Worm (Caenorhabditis elegans): ENCODE measurements around the gene T05C12.4.

ce11 chrII:8193126-8193525 is 12.9 kb upstream of the T05C12.4 start, which contains the start of gene T05C12.9:
- TF ChIP-seq nhr-11 (tag; optimal IDR thresholded peaks at IDR 0.05) (no peak), ama-1 (optimal IDR thresholded peaks at IDR 0.05) (no peak), nfya-1 (tag; optimal IDR thresholded peaks at IDR 0.05) (no peak), fkh-10 (GFP tag; optimal IDR thresholded peaks at IDR 0.05) (no peak), Y22D7AL.16 (tag; optimal IDR thresholded peaks at IDR 0.05) (no peak), unc-86 (tag; optimal IDR thresholded peaks at IDR 0.05) (no peak), nhr-232 (tag; optimal IDR thresholded peaks at IDR 0.05) (no peak), pha-4 (tag; optimal IDR thresholded peaks at IDR 0.05) (no peak), pag-3 (tag; optimal IDR thresholded peaks at IDR 0.05; ENCODE audit: borderline replicate concordance) (no peak), zip-5 (tag; optimal IDR thresholded peaks at IDR 0.05) (no peak), dmd-4 (tag; optimal IDR thresholded peaks at IDR 0.05; ENCODE audit: borderline replicate concordance) (no peak), mec-3 (tag; optimal IDR thresholded peaks at IDR 0.05; ENCODE audit: borderline replicate concordance) (no peak), dve-1 (tag; optimal IDR thresholded peaks at IDR 0.05) (no peak), rnt-1 (tag; optimal IDR thresholded peaks at IDR 0.05) (no peak)

Measured in whole organism, late embryonic.